Worm (Caenorhabditis elegans) whole organism, L1 larva: ENCODE measurements around the gene T02E9.6.
A peak's percentile ranks its signal among the peaks of the same experiment; 100 is the strongest.

Experiments
- F16B12.6 ChIP-seq: fragments of 150-350 bp; optimal IDR thresholded peaks from 2 replicates; lab custom pipeline; 2014; ENCODE audit warnings: missing biosample characterization, missing genetic modification characterization
- alr-1 ChIP-seq: fragments of 200-800 bp; sonication (Bioruptor generic); optimal IDR thresholded peaks from 2 replicates; lab custom pipeline; 2018; ENCODE audit warnings: borderline replicate concordance, mild to moderate bottlenecking, missing genetic modification characterization, missing compliant biosample characterization
- aly-2 ChIP-seq: fragments of 150-350 bp; optimal IDR thresholded peaks from 2 replicates; lab custom pipeline; 2014; ENCODE audit warnings: missing biosample characterization, missing genetic modification characterization
- blmp-1 ChIP-seq: fragments of 150-350 bp; optimal IDR thresholded peaks from 2 replicates; lab custom pipeline; 2014; ENCODE audit warnings: missing biosample characterization, missing genetic modification characterization
- ceh-63 ChIP-seq: fragments of 200-800 bp; sonication (Bioruptor generic); optimal IDR thresholded peaks from 2 replicates; lab custom pipeline; 2018; ENCODE audit warnings: mild to moderate bottlenecking, missing genetic modification characterization, missing compliant biosample characterization
- ceh-82 ChIP-seq, 3 experiments: fragments of 150-350 bp in 1 of 3; sonication (generic microtip) in 2 of 3; optimal IDR thresholded peaks; 2 replicates each; lab custom pipeline; 2014 to 2017; ENCODE audit warnings: missing biosample characterization in 3 of 3, missing genetic modification characterization in 3 of 3
- ces-1 ChIP-seq: fragments of 150-350 bp; optimal IDR thresholded peaks from 2 replicates; lab custom pipeline; 2014; ENCODE audit warnings: missing biosample characterization, missing genetic modification reagents, missing genetic modification characterization
- dpl-1 ChIP-seq, 3 experiments: fragments of 150-350 bp in 2 of 3; sonication (generic microtip) in 1 of 3; optimal IDR thresholded peaks; 2 replicates each; lab custom pipeline; 2014 to 2017; ENCODE audit warnings: missing biosample characterization in 3 of 3, missing genetic modification characterization in 3 of 3, missing genetic modification reagents in 3 of 3
- dsc-1 ChIP-seq: sonication (generic microtip); optimal IDR thresholded peaks from 2 replicates; lab custom pipeline; 2016; ENCODE audit warnings: mild to moderate bottlenecking, missing genetic modification characterization, missing compliant biosample characterization
- efl-1 ChIP-seq, 4 experiments: fragments of 150-350 bp; optimal IDR thresholded peaks in 3 of 4; peaks in 1 of 4; 1 replicate in 1 of 4; 2 replicates in 3 of 4; lab custom pipeline; 2014; ENCODE audit warnings: missing biosample characterization in 2 of 4, missing genetic modification characterization in 2 of 4, missing genetic modification reagents in 2 of 4
- efl-3 ChIP-seq: fragments of 200-800 bp; sonication (Bioruptor generic); optimal IDR thresholded peaks from 2 replicates; lab custom pipeline; 2018; ENCODE audit warnings: mild to moderate bottlenecking, missing genetic modification characterization, missing compliant biosample characterization
- egl-27 ChIP-seq, 2 experiments: fragments of 150-350 bp in 1 of 2; sonication (generic microtip); optimal IDR thresholded peaks; 3 replicates each; lab custom pipeline; 2017 to 2018; ENCODE audit warnings: missing biosample characterization in 2 of 2, missing genetic modification characterization in 2 of 2, missing genetic modification reagents in 2 of 2
- elt-2 ChIP-seq: sonication (generic microtip); optimal IDR thresholded peaks from 2 replicates; lab custom pipeline; 2016; ENCODE audit warnings: missing genetic modification characterization, mild to moderate bottlenecking, inconsistent platforms, missing compliant biosample characterization, missing genetic modification reagents
- elt-3 ChIP-seq, 6 experiments: fragments of 150-350 bp in 1 of 6; sonication (generic microtip); optimal IDR thresholded peaks; 2 replicates each; lab custom pipeline; 2017 to 2018; ENCODE audit warnings: missing biosample characterization in 6 of 6, missing genetic modification characterization in 6 of 6, inconsistent platforms in 1 of 6
- ets-5 ChIP-seq: fragments of 200-800 bp; sonication (Bioruptor generic); IDR thresholded peaks from 2 replicates; pipeline ENCODE4 v1.3.6; 2022; ENCODE audit warnings: missing genetic modification characterization, missing compliant biosample characterization
- fkh-10 ChIP-seq: sonication (generic microtip); optimal IDR thresholded peaks from 2 replicates; lab custom pipeline; 2017; ENCODE audit warnings: missing biosample characterization, missing genetic modification reagents, missing genetic modification characterization
- fkh-4 ChIP-seq: sonication (generic microtip); optimal IDR thresholded peaks from 2 replicates; lab custom pipeline; 2016; ENCODE audit warnings: missing compliant biosample characterization, missing genetic modification characterization, borderline replicate concordance
- fkh-8 ChIP-seq: sonication (generic microtip); optimal IDR thresholded peaks from 2 replicates; lab custom pipeline; 2016; ENCODE audit warnings: mild to moderate bottlenecking, missing genetic modification characterization, missing compliant biosample characterization
- grh-1 ChIP-seq: fragments of 200-800 bp; sonication (Bioruptor generic); IDR thresholded peaks from 2 replicates; pipeline ENCODE4 v1.3.6; 2022; ENCODE audit warnings: missing genetic modification reagents, missing genetic modification characterization, missing compliant biosample characterization
- hpl-2 ChIP-seq: fragments of 150-350 bp; optimal IDR thresholded peaks from 2 replicates; lab custom pipeline; 2014; ENCODE audit warnings: missing biosample characterization, missing genetic modification reagents, missing genetic modification characterization
- isw-1 ChIP-seq: fragments of 200-800 bp; sonication (Bioruptor generic); IDR thresholded peaks from 2 replicates; pipeline ENCODE4 v1.3.6; 2022; ENCODE audit warnings: missing genetic modification characterization, missing compliant biosample characterization
- lin-14 ChIP-seq: fragments of 200-800 bp; sonication (Bioruptor generic); optimal IDR thresholded peaks from 2 replicates; lab custom pipeline; 2018; ENCODE audit warnings: mild to moderate bottlenecking, missing genetic modification characterization, moderate library complexity, missing compliant biosample characterization
- lin-39 ChIP-seq: fragments of 150-350 bp; optimal IDR thresholded peaks from 2 replicates; lab custom pipeline; 2014; ENCODE audit warnings: missing biosample characterization, missing genetic modification reagents, missing genetic modification characterization
- lir-3 ChIP-seq: sonication (generic microtip); optimal IDR thresholded peaks from 2 replicates; lab custom pipeline; 2016; ENCODE audit warnings: mild to moderate bottlenecking, missing genetic modification characterization, moderate library complexity, missing compliant biosample characterization; ENCODE audit not compliant: poor library complexity
- mab-9 ChIP-seq: fragments of 200-800 bp; sonication (Bioruptor generic); IDR thresholded peaks from 2 replicates; pipeline ENCODE4 v1.3.6; 2022; ENCODE audit warnings: missing genetic modification reagents, missing genetic modification characterization, missing compliant biosample characterization
- mef-2 ChIP-seq: fragments of 150-350 bp; optimal IDR thresholded peaks from 2 replicates; lab custom pipeline; 2014; ENCODE audit warnings: missing biosample characterization, missing genetic modification characterization
- mep-1 ChIP-seq: fragments of 150-350 bp; optimal IDR thresholded peaks from 2 replicates; lab custom pipeline; 2014; ENCODE audit warnings: missing biosample characterization, missing genetic modification characterization
- nhr-12 ChIP-seq: sonication (generic microtip); optimal IDR thresholded peaks from 2 replicates; lab custom pipeline; 2017; ENCODE audit warnings: missing biosample characterization, missing genetic modification characterization
- nhr-28 ChIP-seq: fragments of 150-350 bp; optimal IDR thresholded peaks from 2 replicates; lab custom pipeline; 2014; ENCODE audit warnings: missing biosample characterization, missing genetic modification characterization
- nhr-47 ChIP-seq: sonication (generic microtip); optimal IDR thresholded peaks from 2 replicates; lab custom pipeline; 2016; ENCODE audit warnings: mild to moderate bottlenecking, missing genetic modification characterization, moderate library complexity, missing compliant biosample characterization
- nhr-71 ChIP-seq: sonication (generic microtip); optimal IDR thresholded peaks from 2 replicates; lab custom pipeline; 2016; ENCODE audit warnings: mild to moderate bottlenecking, missing genetic modification characterization, moderate library complexity, missing compliant biosample characterization
- nhr-77 ChIP-seq: fragments of 150-350 bp; optimal IDR thresholded peaks from 2 replicates; lab custom pipeline; 2014; ENCODE audit warnings: missing biosample characterization, missing genetic modification characterization
- nhr-85 ChIP-seq: sonication (generic microtip); peaks from one replicate; lab custom pipeline; 2016; ENCODE audit warnings: missing genetic modification characterization, inconsistent platforms, missing compliant biosample characterization
- nhr-90 ChIP-seq: sonication (generic microtip); optimal IDR thresholded peaks from 2 replicates; lab custom pipeline; 2016; ENCODE audit warnings: mild to moderate bottlenecking, missing genetic modification characterization, missing compliant biosample characterization; ENCODE audit not compliant: poor library complexity
- rnt-1 ChIP-seq: sonication (generic microtip); optimal IDR thresholded peaks from 2 replicates; lab custom pipeline; 2016; ENCODE audit warnings: mild to moderate bottlenecking, missing genetic modification characterization, moderate library complexity, missing compliant biosample characterization
- snpc-4 ChIP-seq: fragments of 150-350 bp; optimal IDR thresholded peaks from 2 replicates; lab custom pipeline; 2014; ENCODE audit warnings: missing biosample characterization, missing genetic modification characterization
- snu-23 ChIP-seq: sonication (generic microtip); optimal IDR thresholded peaks from 2 replicates; lab custom pipeline; 2016; ENCODE audit warnings: missing genetic modification characterization, missing compliant biosample characterization
- sup-37 ChIP-seq: fragments of 200-800 bp; sonication (Bioruptor generic); optimal IDR thresholded peaks from 2 replicates; lab custom pipeline; 2018; ENCODE audit warnings: mild to moderate bottlenecking, missing genetic modification characterization, missing compliant biosample characterization
- tbx-2 ChIP-seq: sonication (generic microtip); optimal IDR thresholded peaks from 2 replicates; lab custom pipeline; 2016; ENCODE audit warnings: missing genetic modification characterization, missing compliant biosample characterization
- tlp-1 ChIP-seq: fragments of 150-350 bp; optimal IDR thresholded peaks from 2 replicates; lab custom pipeline; 2014; ENCODE audit warnings: missing biosample characterization, missing genetic modification characterization
- unc-130 ChIP-seq: fragments of 150-350 bp; optimal IDR thresholded peaks from 2 replicates; lab custom pipeline; 2017; ENCODE audit warnings: missing biosample characterization, missing genetic modification characterization, inconsistent platforms
- unc-30 ChIP-seq: sonication (generic microtip); optimal IDR thresholded peaks from 2 replicates; lab custom pipeline; 2017; ENCODE audit warnings: missing biosample characterization, missing genetic modification characterization
- unc-62 ChIP-seq: fragments of 150-350 bp; optimal IDR thresholded peaks from 2 replicates; lab custom pipeline; 2014; ENCODE audit warnings: missing biosample characterization, missing genetic modification reagents, missing genetic modification characterization
- unc-98 ChIP-seq: fragments of 200-800 bp; sonication (Bioruptor generic); IDR thresholded peaks from 2 replicates; pipeline ENCODE4 v1.3.6; 2022; ENCODE audit warnings: missing genetic modification characterization, missing compliant biosample characterization
- zip-4 ChIP-seq: fragments of 200-800 bp; sonication (Bioruptor generic); optimal IDR thresholded peaks from 2 replicates; lab custom pipeline; 2018; ENCODE audit warnings: mild to moderate bottlenecking, missing genetic modification characterization, moderate library complexity, missing compliant biosample characterization
- ztf-11 ChIP-seq, 2 experiments: sonication (generic microtip); optimal IDR thresholded peaks; 2 replicates each; lab custom pipeline; 2016 to 2017; ENCODE audit warnings: missing genetic modification characterization in 2 of 2, missing biosample characterization in 1 of 2, missing compliant biosample characterization in 1 of 2
- ztf-4 ChIP-seq: fragments of 150-350 bp; optimal IDR thresholded peaks from 2 replicates; lab custom pipeline; 2014; ENCODE audit warnings: missing biosample characterization, missing genetic modification characterization

T02E9.6 gene

DNA sequence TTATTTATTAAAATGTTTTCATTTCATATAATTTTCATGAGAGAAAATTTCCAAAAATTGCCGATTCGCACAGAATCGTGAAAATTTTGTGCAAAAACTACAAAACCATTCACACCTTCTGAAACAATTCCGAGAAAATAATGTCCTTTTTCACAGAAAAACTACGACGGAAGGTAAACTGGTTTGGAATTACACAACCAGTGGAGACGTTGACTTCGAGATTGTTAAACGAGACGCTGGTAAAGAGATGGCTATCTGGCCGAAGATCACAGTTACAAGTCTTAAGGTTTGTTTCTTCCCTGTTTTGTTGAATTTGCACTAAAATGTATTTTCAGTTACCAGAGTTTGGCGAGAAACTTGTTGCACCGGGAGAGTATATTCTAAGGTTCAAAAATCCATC is 21.2 kb downstream of the T02E9.6 start:
- TF ChIP-seq blmp-1 (tag; lab: Kevin White, UChicago) (no peak), lin-14 (GFP tag; lab: Kevin White, UChicago) (peak; percentile 16), nhr-90 (tag; lab: Kevin White, UChicago) (no peak), elt-2 (no peak), zip-4 (GFP tag; lab: Kevin White, UChicago) (no peak), grh-1 (GFP tag; lab: Robert Waterston, UW) (peak; percentile 53; the same call in 1 of the 2 replicates), tbx-2 (no peak), nhr-47 (tag; lab: Kevin White, UChicago) (no peak), nhr-85 (tag; lab: Kevin White, UChicago) (peak; percentile 19), snpc-4 (tag; lab: Kevin White, UChicago) (no peak), unc-98 (GFP tag; lab: Robert Waterston, UW) (no peak), efl-3 (GFP tag; lab: Kevin White, UChicago) (no peak), ceh-63 (GFP tag; lab: Kevin White, UChicago) (no peak)

- TF ChIP-seq efl-1 (optimal IDR thresholded peaks at IDR 0.05; lab: Kevin White, UChicago) (no peak), efl-1 (GFP tag; optimal IDR thresholded peaks at IDR 0.05 in 1 of 2; lab: Kevin White, UChicago) (peak in 1 of 2 experiments; percentile 75), nhr-77 (tag; lab: Kevin White, UChicago) (no peak), mep-1 (tag; lab: Kevin White, UChicago) (no peak), lin-14 (GFP tag; lab: Kevin White, UChicago) (peak; percentile 43), dpl-1 (GFP tag; optimal IDR thresholded peaks at IDR 0.05; lab: Kevin White, UChicago) (no peak), nhr-85 (tag; lab: Kevin White, UChicago) (peak; percentile 71), nhr-90 (tag; lab: Kevin White, UChicago) (peak; percentile 6), tlp-1 (tag; lab: Kevin White, UChicago) (no peak), fkh-4 (no peak), ets-5 (GFP tag; lab: Robert Waterston, UW) (no peak), unc-30 (tag; lab: Kevin White, UChicago) (no peak), blmp-1 (tag; lab: Kevin White, UChicago) (peak; percentile 44), ztf-11 (tag; optimal IDR thresholded peaks at IDR 0.05; lab: Kevin White, UChicago) (no peak), egl-27 (tag; optimal IDR thresholded peaks at IDR 0.05; lab: Kevin White, UChicago) (no peak), elt-3 (tag; optimal IDR thresholded peaks at IDR 0.05; lab: Kevin White, UChicago) (no peak), nhr-12 (tag; lab: Kevin White, UChicago) (no peak), alr-1 (tag; lab: Kevin White, UChicago) (no peak), snu-23 (no peak), elt-2 (peak; percentile 78), fkh-8 (tag; lab: Kevin White, UChicago) (no peak)
Observed at ce11 chrV:11311013-11311472, 23.1 kb downstream of the T02E9.6 start, which contains the start of gene T03F7.7. Gene T03F7.7 (plus strand): TSS chrV:11311422.

- TF ChIP-seq rnt-1, result peak; percentile 81
- no peak for TF ChIP-seq dpl-1 (GFP tag; optimal IDR thresholded peaks at IDR 0.05; lab: Kevin White, UChicago)
- TF ChIP-seq dsc-1 (tag; lab: Kevin White, UChicago), result peak; percentile 23
- TF ChIP-seq nhr-77 (tag; lab: Kevin White, UChicago), result no peak
- peak; percentile 36 for TF ChIP-seq snu-23
- TF ChIP-seq F16B12.6, result no peak
- TF ChIP-seq fkh-10 (GFP tag; lab: Kevin White, UChicago), result no peak
- no peak for TF ChIP-seq hpl-2 (GFP tag; lab: Kevin White, UChicago)
- no peak for TF ChIP-seq ceh-63 (GFP tag; lab: Kevin White, UChicago)
- TF ChIP-seq aly-2 (tag; lab: Kevin White, UChicago), result no peak
- TF ChIP-seq unc-62 (GFP tag; lab: Kevin White, UChicago), result no peak
- TF ChIP-seq lir-3 (tag; lab: Kevin White, UChicago), result no peak
- TF ChIP-seq unc-30 (tag; lab: Kevin White, UChicago), result no peak
- no peak for TF ChIP-seq ceh-82 (tag; optimal IDR thresholded peaks at IDR 0.05; lab: Kevin White, UChicago)
- TF ChIP-seq sup-37 (GFP tag; lab: Kevin White, UChicago), result no peak
- no peak for TF ChIP-seq mab-9 (GFP tag; lab: Robert Waterston, UW)
- TF ChIP-seq nhr-28 (tag; lab: Kevin White, UChicago), result no peak
- TF ChIP-seq nhr-90 (tag; lab: Kevin White, UChicago), result no peak
- TF ChIP-seq mef-2 (tag; lab: Kevin White, UChicago), result no peak
- TF ChIP-seq alr-1 (tag; lab: Kevin White, UChicago), result no peak
- TF ChIP-seq isw-1 (GFP tag; lab: Robert Waterston, UW), result no peak
- peak; percentile 80 for TF ChIP-seq nhr-71 (tag; lab: Kevin White, UChicago)
- TF ChIP-seq ztf-4 (tag; lab: Kevin White, UChicago), result no peak
- peak; percentile 60 for TF ChIP-seq unc-130 (tag; lab: Kevin White, UChicago)
- TF ChIP-seq ces-1, result no peak
- TF ChIP-seq lin-39 (tag; lab: Kevin White, UChicago), result no peak
Observed at ce11 chrV:11308915-11309314, 25.2 kb downstream of the T02E9.6 start.
